Fruit fly (Drosophila melanogaster): ENCODE results near the gene CG5139.

DNA sequence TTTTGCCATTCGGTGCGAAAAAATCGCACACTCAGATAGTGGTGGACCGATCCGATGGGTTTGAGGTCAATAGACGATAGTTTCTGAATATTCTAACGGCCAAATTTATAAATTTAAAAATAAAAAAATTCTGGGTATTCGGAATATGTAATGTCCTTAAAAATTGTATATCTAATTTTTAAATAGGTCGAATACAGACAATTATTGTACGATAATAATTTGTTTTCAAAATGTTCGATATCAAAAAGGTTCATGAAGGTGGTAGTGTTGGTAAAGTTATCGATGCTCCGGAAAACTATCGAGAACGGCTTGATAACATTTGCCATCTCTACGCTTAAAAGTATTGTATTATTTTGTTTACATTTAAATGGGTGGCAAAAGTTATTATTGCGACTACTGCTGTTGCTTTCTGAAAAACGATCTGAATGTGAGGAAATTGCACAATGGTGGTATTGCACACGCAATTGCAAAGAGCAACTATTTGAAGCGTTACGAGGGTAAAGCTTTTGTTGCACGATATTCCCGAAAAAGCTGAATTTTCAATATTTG lies 29.1 kb downstream of the CG5139 start, which contains the start of the genes CG31922 and Plap:
- TF ChIP-seq CG31627 (GFP tag; optimal IDR thresholded peaks at IDR 0.05) (peak; percentile 74), CG16779 (tag; optimal IDR thresholded peaks at IDR 0.05) (no peak)
